Worm (Caenorhabditis elegans): Measurements from ENCODE around the gene srv-16.

ce11 chrIV:15906059-15906632 lies 27.6 kb downstream of the srv-16 start, which contains the start of gene srv-15:
- TF ChIP-seq nhr-11 (tag; optimal IDR thresholded peaks at IDR 0.05) (no peak), lsy-12 (tag; optimal IDR thresholded peaks at IDR 0.05) (no peak), pha-4 (tag; optimal IDR thresholded peaks at IDR 0.05) (no peak), zag-1 (tag; optimal IDR thresholded peaks at IDR 0.05) (no peak), skn-1 (tag; optimal IDR thresholded peaks at IDR 0.05) (no peak), ama-1 (optimal IDR thresholded peaks at IDR 0.05) (no peak), nfya-1 (tag; optimal IDR thresholded peaks at IDR 0.05; ENCODE audit: insufficient read depth) (no peak), jun-1 (tag; optimal IDR thresholded peaks at IDR 0.05) (no peak), nhr-28 (tag; optimal IDR thresholded peaks at IDR 0.05) (no peak), nhr-77 (tag; optimal IDR thresholded peaks at IDR 0.05) (no peak)

All from whole organism, L3 larva.